Worm (Caenorhabditis elegans): ENCODE measurements around the gene ras-2.

ras-2 gene

ce11 chrIII:4693281-4693680, 46.6 kb downstream of the ras-2 start, which contains the start of gene nifk-1 (continued):
- TF ChIP-seq ztf-11 (tag; optimal IDR thresholded peaks at IDR 0.05) (no peak), blmp-1 (tag; optimal IDR thresholded peaks at IDR 0.05; ENCODE audit: insufficient read depth) (peak; percentile 37)

DNA sequence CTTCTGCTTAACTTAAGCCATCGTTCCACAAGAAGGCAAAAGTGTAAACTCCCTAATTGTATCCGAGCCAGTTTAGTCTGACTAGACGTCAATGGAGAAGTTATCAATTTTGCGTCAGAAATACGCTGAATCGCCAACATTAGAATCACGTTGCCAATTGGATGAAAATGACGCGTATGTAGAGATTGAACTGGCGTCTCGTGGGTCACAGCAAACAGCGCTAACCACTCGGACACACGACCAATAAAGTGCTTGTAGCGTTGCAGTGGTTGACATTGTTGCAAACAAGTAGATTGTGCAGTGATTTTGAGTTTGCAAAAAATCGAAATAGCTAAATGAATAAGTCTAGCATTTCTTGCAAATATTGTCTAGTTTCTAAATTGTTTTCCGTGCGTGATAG, 50.3 kb downstream of the ras-2 start:
- no peak for TF ChIP-seq blmp-1 (tag; optimal IDR thresholded peaks at IDR 0.05; ENCODE audit: insufficient read depth)
- TF ChIP-seq lin-11 (tag; optimal IDR thresholded peaks at IDR 0.05), result peak; percentile 48
- TF ChIP-seq lin-13 (GFP tag; optimal IDR thresholded peaks at IDR 0.05), result peak; percentile 70
- TF ChIP-seq nhr-129 (tag; optimal IDR thresholded peaks at IDR 0.05), result peak; percentile 96
- TF ChIP-seq nhr-6 (tag; optimal IDR thresholded peaks at IDR 0.05), result peak; percentile 48
- peak; percentile 78 for TF ChIP-seq Y55F3AM.14 (GFP tag; optimal IDR thresholded peaks at IDR 0.05)
- TF ChIP-seq crh-2 (tag; optimal IDR thresholded peaks at IDR 0.05), result peak; percentile 90
- TF ChIP-seq egl-27 (tag; optimal IDR thresholded peaks at IDR 0.05), result peak; percentile 77
- TF ChIP-seq elt-3 (tag; optimal IDR thresholded peaks at IDR 0.05), result no peak
- TF ChIP-seq sem-4 (tag; optimal IDR thresholded peaks at IDR 0.05), result peak; percentile 50
- peak; percentile 76 for TF ChIP-seq nhr-21 (tag; optimal IDR thresholded peaks at IDR 0.05)
- no peak for TF ChIP-seq ceh-16 (tag; optimal IDR thresholded peaks at IDR 0.05)
- peak; percentile 76 for TF ChIP-seq sma-3 (GFP tag; optimal IDR thresholded peaks at IDR 0.05)
- peak; percentile 54 to 79 for TF ChIP-seq lsy-2 (tag; optimal IDR thresholded peaks at IDR 0.05)
- peak; percentile 32 for TF ChIP-seq nhr-11 (tag; optimal IDR thresholded peaks at IDR 0.05)
- TF ChIP-seq sma-9 (GFP tag; optimal IDR thresholded peaks at IDR 0.05), result peak; percentile 85
- TF ChIP-seq sma-9 (tag; optimal IDR thresholded peaks at IDR 0.05), result no peak
- no peak for TF ChIP-seq nhr-77 (tag; optimal IDR thresholded peaks at IDR 0.05)
- TF ChIP-seq mdl-1 (tag; optimal IDR thresholded peaks at IDR 0.05), result peak in 1 of 2 experiments; percentile 70
- TF ChIP-seq ztf-4 (tag; optimal IDR thresholded peaks at IDR 0.05), result peak; percentile 74
- peak; percentile 89 for TF ChIP-seq fos-1 (tag; optimal IDR thresholded peaks at IDR 0.05)
- no peak for TF ChIP-seq unc-55 (GFP tag; optimal IDR thresholded peaks at IDR 0.05)
- TF ChIP-seq C34F6.9 (tag; optimal IDR thresholded peaks at IDR 0.05), result peak; percentile 68
- no peak for TF ChIP-seq ztf-1 (GFP tag; conservative IDR thresholded peaks at IDR 0.05)
- peak; percentile 74 for TF ChIP-seq gmeb-1 (tag; optimal IDR thresholded peaks at IDR 0.05)
- peak; percentile 66 for TF ChIP-seq F13H6.1 (tag; optimal IDR thresholded peaks at IDR 0.05)

DNA sequence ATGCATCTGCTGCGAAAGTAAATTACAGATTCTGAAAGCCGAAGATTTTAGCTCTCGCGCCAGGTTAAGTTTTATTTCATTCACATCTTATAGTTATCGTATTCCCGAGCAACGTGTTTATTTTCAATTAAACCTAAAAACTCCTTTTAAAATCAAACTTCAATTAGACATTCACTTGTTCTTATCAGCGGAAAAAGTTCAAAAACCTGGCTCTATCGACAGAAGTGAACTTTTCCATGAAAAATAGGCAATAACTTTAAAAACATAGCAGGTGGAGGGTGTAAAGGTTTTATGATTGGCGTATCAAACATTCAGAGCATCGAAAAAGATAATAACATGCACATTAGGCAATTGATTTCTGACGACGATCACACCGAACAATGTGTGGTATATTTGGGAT, 50.9 kb downstream of the ras-2 start, which contains the start of gene ppat-1:
ppat-1 (plus strand) TSS at position 316 of the 400 bp plus-strand sequence.
- TF ChIP-seq fos-1 (tag; optimal IDR thresholded peaks at IDR 0.05) (peak; percentile 10), C34F6.9 (tag; optimal IDR thresholded peaks at IDR 0.05) (no peak)

DNA sequence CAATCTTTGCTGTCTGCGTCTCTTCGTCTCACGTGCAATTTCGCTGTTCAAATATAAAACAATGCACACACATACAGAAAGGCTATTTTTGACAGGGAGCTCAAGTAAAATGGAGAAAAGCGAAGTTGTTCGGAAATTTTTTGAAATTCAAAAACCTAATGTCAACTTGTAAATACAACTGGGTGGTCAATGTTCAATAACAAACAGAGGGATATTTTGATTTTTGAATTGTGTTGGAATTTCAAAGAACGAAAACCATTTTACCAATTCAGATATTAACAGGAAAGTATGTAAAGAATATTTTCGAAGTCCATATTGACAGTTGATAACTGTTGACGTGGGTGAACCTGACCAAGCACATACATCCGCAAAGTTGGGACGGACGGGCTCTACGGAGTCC, 51.5 kb downstream of the ras-2 start, which contains the start of gene tag-243:
tag-243 (minus strand) TSS at position 101 of the 400 bp plus-strand sequence.
- TF ChIP-seq lsy-2 (tag; optimal IDR thresholded peaks at IDR 0.05) (no peak), nhr-77 (tag; optimal IDR thresholded peaks at IDR 0.05) (no peak), sma-3 (GFP tag; optimal IDR thresholded peaks at IDR 0.05) (no peak), unc-39 (tag; optimal IDR thresholded peaks at IDR 0.05) (no peak), nhr-237 (tag; optimal IDR thresholded peaks at IDR 0.05) (no peak), fos-1 (tag; optimal IDR thresholded peaks at IDR 0.05) (no peak), ZK546.5 (tag; optimal IDR thresholded peaks at IDR 0.05) (no peak), unc-55 (GFP tag; optimal IDR thresholded peaks at IDR 0.05) (no peak), egl-27 (tag; optimal IDR thresholded peaks at IDR 0.05) (no peak), nhr-6 (tag; optimal IDR thresholded peaks at IDR 0.05) (no peak), ama-1 (optimal IDR thresholded peaks at IDR 0.05) (no peak), blmp-1 (tag; optimal IDR thresholded peaks at IDR 0.05; ENCODE audit: insufficient read depth) (no peak), snpc-4 (tag; optimal IDR thresholded peaks at IDR 0.05) (no peak), Y55F3AM.14 (GFP tag; optimal IDR thresholded peaks at IDR 0.05) (no peak), lin-11 (tag; optimal IDR thresholded peaks at IDR 0.05) (no peak), nhr-25 (tag; optimal IDR thresholded peaks at IDR 0.05) (no peak), mdl-1 (tag; optimal IDR thresholded peaks at IDR 0.05) (no peak)

All from whole organism, L2 larva.